Worm (Caenorhabditis elegans): Measurements from ENCODE around the gene wago-4.

wago-4 gene

ce11 chrII:12907070-12907469, 12.3 kb upstream of the wago-4 start, which contains the start of gene nspb-11:
nspb-11 (plus strand) TSS chrII:12907370.
- TF ChIP-seq W03F9.2 (tag; optimal IDR thresholded peaks at IDR 0.05) (no peak), dao-5 (tag; optimal IDR thresholded peaks at IDR 0.05) (no peak), him-1 (tag; optimal IDR thresholded peaks at IDR 0.05) (no peak)

- no peak for TF ChIP-seq him-1 (tag; optimal IDR thresholded peaks at IDR 0.05)
- no peak for TF ChIP-seq dao-5 (tag; optimal IDR thresholded peaks at IDR 0.05)
- TF ChIP-seq W03F9.2 (tag; optimal IDR thresholded peaks at IDR 0.05), result no peak
Measured at ce11 chrII:12908779-12909178, 10.6 kb upstream of the wago-4 start, which contains the start of gene ddn-2. ddn-2 (plus strand) TSS chrII:12909079.

ce11 chrII:12914514-12915075, 4.8 kb upstream of the wago-4 start, which contains the start of gene F35C5.12:
F35C5.12 (minus strand) TSS chrII:12914564.
- no peak for TF ChIP-seq dao-5 (tag; optimal IDR thresholded peaks at IDR 0.05)
- TF ChIP-seq W03F9.2 (tag; optimal IDR thresholded peaks at IDR 0.05), result no peak
- TF ChIP-seq him-1 (tag; optimal IDR thresholded peaks at IDR 0.05), result no peak

- no peak for TF ChIP-seq dao-5 (tag; optimal IDR thresholded peaks at IDR 0.05)
- no peak for TF ChIP-seq W03F9.2 (tag; optimal IDR thresholded peaks at IDR 0.05)
- no peak for TF ChIP-seq him-1 (tag; optimal IDR thresholded peaks at IDR 0.05)
Measured at ce11 chrII:12921478-12921877, 2.1 kb downstream of the wago-4 start.

- TF ChIP-seq W03F9.2 (tag; optimal IDR thresholded peaks at IDR 0.05) (no peak), dao-5 (tag; optimal IDR thresholded peaks at IDR 0.05) (no peak), him-1 (tag; optimal IDR thresholded peaks at IDR 0.05) (no peak)
Measured at ce11 chrII:12923225-12923624, 3.9 kb downstream of the wago-4 start.

ce11 chrII:12925551-12925950, 6.2 kb downstream of the wago-4 start, which contains the start of gene F58G1.8:
F58G1.8 (minus strand) TSS chrII:12925651.
- TF ChIP-seq him-1 (tag; optimal IDR thresholded peaks at IDR 0.05) (no peak), W03F9.2 (tag; optimal IDR thresholded peaks at IDR 0.05) (no peak), dao-5 (tag; optimal IDR thresholded peaks at IDR 0.05) (no peak)

ce11 chrII:12928241-12928640, 8.9 kb downstream of the wago-4 start, which contains the start of gene F58G1.3:
F58G1.3 (minus strand) TSS chrII:12928341.
- TF ChIP-seq dao-5 (tag; optimal IDR thresholded peaks at IDR 0.05), result no peak
- no peak for TF ChIP-seq W03F9.2 (tag; optimal IDR thresholded peaks at IDR 0.05)
- TF ChIP-seq him-1 (tag; optimal IDR thresholded peaks at IDR 0.05), result no peak

ce11 chrII:12930138-12930537, 10.8 kb downstream of the wago-4 start:
- TF ChIP-seq dao-5 (tag; optimal IDR thresholded peaks at IDR 0.05) (no peak), W03F9.2 (tag; optimal IDR thresholded peaks at IDR 0.05) (no peak), him-1 (tag; optimal IDR thresholded peaks at IDR 0.05) (no peak)

ce11 chrII:12931456-12931923, 12.1 kb downstream of the wago-4 start, which contains the start of gene dct-18:
dct-18 (plus strand) TSS chrII:12931873.
- no peak for TF ChIP-seq dao-5 (tag; optimal IDR thresholded peaks at IDR 0.05)
- TF ChIP-seq him-1 (tag; optimal IDR thresholded peaks at IDR 0.05), result no peak
- TF ChIP-seq W03F9.2 (tag; optimal IDR thresholded peaks at IDR 0.05), result no peak

ce11 chrII:12935259-12935658, 15.9 kb downstream of the wago-4 start, which contains the start of gene lips-9:
lips-9 (minus strand) TSS chrII:12935359.
- TF ChIP-seq W03F9.2 (tag; optimal IDR thresholded peaks at IDR 0.05), result no peak
- no peak for TF ChIP-seq dao-5 (tag; optimal IDR thresholded peaks at IDR 0.05)
- no peak for TF ChIP-seq him-1 (tag; optimal IDR thresholded peaks at IDR 0.05)

ce11 chrII:12939161-12939560, 19.8 kb downstream of the wago-4 start:
- TF ChIP-seq dao-5 (tag; optimal IDR thresholded peaks at IDR 0.05) (no peak), him-1 (tag; optimal IDR thresholded peaks at IDR 0.05) (no peak), W03F9.2 (tag; optimal IDR thresholded peaks at IDR 0.05) (no peak)

- TF ChIP-seq W03F9.2 (tag; optimal IDR thresholded peaks at IDR 0.05), result no peak
- TF ChIP-seq him-1 (tag; optimal IDR thresholded peaks at IDR 0.05), result no peak
- TF ChIP-seq dao-5 (tag; optimal IDR thresholded peaks at IDR 0.05), result no peak
Measured at ce11 chrII:12939801-12940200, 20.4 kb downstream of the wago-4 start, which contains the start of gene arrd-10. arrd-10 (plus strand) TSS chrII:12940101.

- TF ChIP-seq dao-5 (tag; optimal IDR thresholded peaks at IDR 0.05), result no peak
- no peak for TF ChIP-seq W03F9.2 (tag; optimal IDR thresholded peaks at IDR 0.05)
- TF ChIP-seq him-1 (tag; optimal IDR thresholded peaks at IDR 0.05), result no peak
Measured at ce11 chrII:12942496-12942895, 23.1 kb downstream of the wago-4 start.

ce11 chrII:12944587-12945126, 25.3 kb downstream of the wago-4 start:
- TF ChIP-seq dao-5 (tag; optimal IDR thresholded peaks at IDR 0.05) (peak; percentile 85), him-1 (tag; optimal IDR thresholded peaks at IDR 0.05) (peak; percentile 82), W03F9.2 (tag; optimal IDR thresholded peaks at IDR 0.05) (peak; percentile 80)

Measured in whole organism, L4/young adult.